Fruit fly (Drosophila melanogaster) whole organism, larva: ENCODE results near the gene GstO3.

Experiments used
- noc ChIP-seq: fragments of 200-800 bp; sonication (Bioruptor generic); optimal IDR thresholded peaks from 3 replicates; lab custom pipeline; 2019; ENCODE audit warnings: missing biosample characterization, mild to moderate bottlenecking, missing genetic modification characterization, moderate library complexity

The GstO3 gene

DNA sequence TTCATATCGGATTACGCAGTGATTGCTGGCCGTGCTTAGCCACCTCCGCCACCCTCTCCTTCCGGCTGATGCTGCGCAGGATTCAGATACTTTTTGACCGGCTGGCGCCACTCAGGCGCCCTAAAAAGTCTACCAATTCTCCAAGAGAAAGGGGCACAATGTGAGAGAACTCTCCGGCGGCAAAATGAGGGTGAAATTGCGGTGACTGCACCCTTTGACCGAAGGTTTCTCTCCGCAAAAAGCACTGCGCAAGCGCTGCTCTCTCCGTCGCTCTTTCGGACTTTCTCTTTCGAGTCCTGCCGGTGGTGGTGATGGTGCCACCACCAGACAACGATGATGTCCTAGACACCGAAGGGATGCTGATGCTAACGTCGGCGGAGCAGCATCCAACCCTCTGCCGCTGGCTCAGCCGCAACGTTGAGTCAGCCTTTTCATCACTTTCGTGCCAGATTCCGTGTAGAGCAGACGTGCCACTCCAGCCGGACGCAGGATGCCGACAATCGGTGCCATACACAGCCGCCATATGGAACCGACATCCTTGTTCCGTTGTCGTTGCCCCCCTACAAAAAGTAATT lies 41.2 kb downstream of the GstO3 start:
- no peak for TF ChIP-seq noc

DNA sequence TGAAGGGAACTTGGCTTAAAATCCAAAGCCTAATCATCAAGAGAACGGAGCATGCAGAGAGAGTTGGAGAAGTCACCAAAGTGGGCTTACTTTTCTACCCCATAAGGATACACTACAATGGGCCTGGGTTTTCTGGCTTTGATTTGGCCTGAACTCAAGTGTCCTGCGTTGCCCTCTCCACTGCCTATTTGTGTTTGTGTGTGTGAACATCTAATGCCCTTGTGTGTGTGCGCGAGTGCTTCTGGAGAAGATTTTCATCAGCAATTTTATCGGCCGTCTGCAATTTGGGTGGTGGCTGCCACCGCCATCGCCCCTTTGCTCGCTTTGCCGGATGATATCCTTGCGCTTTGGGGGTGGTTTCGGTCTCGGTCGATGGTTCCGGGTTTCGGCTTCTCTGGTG lies 42.0 kb downstream of the GstO3 start:
- no peak for TF ChIP-seq noc
